Worm (Caenorhabditis elegans) whole organism, late embryonic: ENCODE measurements around the gene F21C10.5.

Source experiments
- F13H6.1 ChIP-seq: sonication (generic microtip); optimal IDR thresholded peaks from 2 replicates; lab custom pipeline; 2016; ENCODE audit warnings: missing genetic modification characterization, missing compliant biosample characterization
- ceh-24 ChIP-seq: sonication (generic microtip); optimal IDR thresholded peaks from 2 replicates; lab custom pipeline; 2016; ENCODE audit warnings: mild to moderate bottlenecking, missing genetic modification characterization, missing compliant biosample characterization
- hlh-30 ChIP-seq: sonication (generic microtip); optimal IDR thresholded peaks from 2 replicates; lab custom pipeline; 2017; ENCODE audit warnings: antibody characterized with exemption, missing genetic modification characterization, missing compliant biosample characterization; ENCODE audit not compliant: insufficient read depth
- nfya-1 ChIP-seq: sonication (generic microtip); optimal IDR thresholded peaks from 2 replicates; lab custom pipeline; 2017; ENCODE audit warnings: missing genetic modification characterization, mild to moderate bottlenecking, missing compliant biosample characterization, antibody characterized with exemption, moderate library complexity
- tbx-7 ChIP-seq: sonication (generic microtip); optimal IDR thresholded peaks from 2 replicates; lab custom pipeline; 2016; ENCODE audit warnings: missing genotype, missing genetic modification characterization, missing compliant biosample characterization
- unc-42 ChIP-seq: sonication (generic microtip); optimal IDR thresholded peaks from 2 replicates; lab custom pipeline; 2016; ENCODE audit warnings: missing genotype, missing genetic modification characterization, missing compliant biosample characterization

DNA sequence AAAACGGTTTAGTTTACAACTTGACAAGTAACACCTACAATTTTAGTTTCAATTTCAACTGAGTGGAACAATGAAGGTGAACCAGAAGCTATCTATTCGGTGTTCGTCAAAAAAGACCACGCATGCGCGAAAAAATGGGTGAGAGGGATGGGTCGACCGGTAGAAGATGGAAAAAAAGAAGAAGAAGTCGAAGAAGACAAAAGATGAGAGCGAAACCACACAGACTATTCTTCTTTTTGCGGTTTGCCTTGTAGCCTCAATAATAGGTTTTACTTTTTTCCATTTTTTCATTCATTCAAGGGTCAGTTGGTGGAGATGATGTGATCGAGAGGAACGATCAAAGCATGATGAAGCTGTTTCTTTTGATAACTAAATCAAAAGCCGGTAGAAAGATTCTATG is 43.1 kb upstream of the F21C10.5 start:
- TF ChIP-seq nfya-1 (tag; lab: Kevin White, UChicago) (no peak), ceh-24 (tag; lab: Kevin White, UChicago) (no peak), tbx-7 (tag; lab: Kevin White, UChicago) (no peak), F13H6.1 (no peak), hlh-30 (no peak), unc-42 (tag; lab: Kevin White, UChicago) (no peak)
